Fruit fly (Drosophila melanogaster): Measurements from ENCODE around the gene GMF.
A peak's percentile ranks its signal among the peaks of the same experiment; 100 is the strongest.

Gene GMF

dm6 chr2L:16279774-16280252 lies 22.9 kb downstream of the GMF start:
- TF ChIP-seq CG17806 (tag; optimal IDR thresholded peaks at IDR 0.05) (peak; percentile 89), CG8159 (tag; optimal IDR thresholded peaks at IDR 0.05) (peak; percentile 86), CG4496 (GFP tag; IDR thresholded peaks at IDR 0.05) (peak; percentile 88), rn (GFP tag; IDR thresholded peaks at IDR 0.05) (peak; percentile 62), Snoo (tag; optimal IDR thresholded peaks at IDR 0.05) (peak; percentile 67), CG14655 (GFP tag; optimal IDR thresholded peaks at IDR 0.05) (peak; percentile 95), CG8301 (tag; optimal IDR thresholded peaks at IDR 0.05) (peak; percentile 94), CG9948 (tag; optimal IDR thresholded peaks at IDR 0.05) (peak; percentile 92), CG12605 (GFP tag; IDR thresholded peaks at IDR 0.05) (peak; percentile 67), D1 (tag; optimal IDR thresholded peaks at IDR 0.05) (peak; percentile 92), Pif1A (GFP tag; optimal IDR thresholded peaks at IDR 0.05) (peak; percentile 88), EcR (GFP tag; optimal IDR thresholded peaks at IDR 0.05) (no peak), CG10348 (GFP tag; IDR thresholded peaks at IDR 0.05) (peak; percentile 70; the same call in 1 of the 2 replicates), Pif1B (GFP tag; optimal IDR thresholded peaks at IDR 0.05) (peak; percentile 80), fd96Ca (GFP tag; IDR thresholded peaks at IDR 0.05) (peak; percentile 40; the same call in 1 of the 3 replicates), Ets98B (GFP tag; IDR thresholded peaks at IDR 0.05) (peak; percentile 73), CG32121 (GFP tag; IDR thresholded peaks at IDR 0.05) (peak; percentile 86), CG15710 (tag; optimal IDR thresholded peaks at IDR 0.05) (peak; percentile 86), CG13204 (GFP tag; optimal IDR thresholded peaks at IDR 0.05) (peak; percentile 41), CG34367 (tag; optimal IDR thresholded peaks at IDR 0.05) (peak; percentile 85), gl (tag; optimal IDR thresholded peaks at IDR 0.05) (peak; percentile 57)

dm6 chr2L:16278842-16279241 lies 23.9 kb downstream of the GMF start:
- TF ChIP-seq CG9948 (tag; optimal IDR thresholded peaks at IDR 0.05) = no peak
- peak; percentile 80 for TF ChIP-seq CG13204 (GFP tag; optimal IDR thresholded peaks at IDR 0.05)
- no peak for TF ChIP-seq CG17806 (tag; optimal IDR thresholded peaks at IDR 0.05)
- TF ChIP-seq CG4496 (GFP tag; IDR thresholded peaks at IDR 0.05) = 0 out of 3 replicates have a peak, but pooled peaks have one; percentile 39
- TF ChIP-seq gl (tag; optimal IDR thresholded peaks at IDR 0.05) = no peak

- TF ChIP-seq CG12605 (GFP tag; IDR thresholded peaks at IDR 0.05) (no peak), Pif1A (GFP tag; optimal IDR thresholded peaks at IDR 0.05) (no peak), Snoo (tag; optimal IDR thresholded peaks at IDR 0.05) (no peak), CG10348 (GFP tag; IDR thresholded peaks at IDR 0.05) (no peak), Pif1B (GFP tag; optimal IDR thresholded peaks at IDR 0.05) (no peak), CG13204 (GFP tag; optimal IDR thresholded peaks at IDR 0.05) (no peak), rn (GFP tag; IDR thresholded peaks at IDR 0.05) (no peak), CG17806 (tag; optimal IDR thresholded peaks at IDR 0.05) (no peak), Ets98B (GFP tag; IDR thresholded peaks at IDR 0.05) (no peak), CG4496 (GFP tag; IDR thresholded peaks at IDR 0.05) (no peak), CG9948 (tag; optimal IDR thresholded peaks at IDR 0.05) (no peak), CG15710 (tag; optimal IDR thresholded peaks at IDR 0.05) (no peak), CG32121 (GFP tag; IDR thresholded peaks at IDR 0.05) (no peak), CG8159 (tag; optimal IDR thresholded peaks at IDR 0.05) (no peak), fd96Ca (GFP tag; IDR thresholded peaks at IDR 0.05) (no peak), CG34367 (tag; optimal IDR thresholded peaks at IDR 0.05) (no peak)
These were observed 24.8 kb downstream of the GMF start for dm6 chr2L:16277922-16278321.

- TF ChIP-seq CG34367 (tag; optimal IDR thresholded peaks at IDR 0.05) = no peak
- no peak for TF ChIP-seq fd96Ca (GFP tag; IDR thresholded peaks at IDR 0.05)
- 0 out of 3 replicates have a peak, but pooled peaks have one; percentile 35 for TF ChIP-seq CG4496 (GFP tag; IDR thresholded peaks at IDR 0.05)
These were observed 25.9 kb downstream of the GMF start for dm6 chr2L:16276820-16277219.

- peak; percentile 89 for TF ChIP-seq EcR (GFP tag; optimal IDR thresholded peaks at IDR 0.05)
- peak; percentile 32 for TF ChIP-seq CG15710 (tag; optimal IDR thresholded peaks at IDR 0.05)
- peak; percentile 51 for TF ChIP-seq CG17806 (tag; optimal IDR thresholded peaks at IDR 0.05)
- peak; percentile 49 for TF ChIP-seq CG9948 (tag; optimal IDR thresholded peaks at IDR 0.05)
- TF ChIP-seq CG34367 (tag; optimal IDR thresholded peaks at IDR 0.05) = peak; percentile 7
- TF ChIP-seq Pif1B (GFP tag; optimal IDR thresholded peaks at IDR 0.05) = peak; percentile 34
- TF ChIP-seq gl (tag; optimal IDR thresholded peaks at IDR 0.05) = no peak
- peak; percentile 71 for TF ChIP-seq CG8301 (tag; optimal IDR thresholded peaks at IDR 0.05)
- TF ChIP-seq fd96Ca (GFP tag; IDR thresholded peaks at IDR 0.05) = peak; percentile 65; the same call in 2 of the 3 replicates
- TF ChIP-seq CG10348 (GFP tag; IDR thresholded peaks at IDR 0.05) = no peak; the same call in 1 of the 2 replicates
- peak; percentile 68 for TF ChIP-seq Pif1A (GFP tag; optimal IDR thresholded peaks at IDR 0.05)
- TF ChIP-seq CG14655 (GFP tag; optimal IDR thresholded peaks at IDR 0.05) = peak; percentile 71
- TF ChIP-seq rn (GFP tag; IDR thresholded peaks at IDR 0.05) = 0 out of 2 replicates have a peak, but pooled peaks have one; percentile 40
- TF ChIP-seq CG8159 (tag; optimal IDR thresholded peaks at IDR 0.05) = peak; percentile 67
- peak; percentile 66 for TF ChIP-seq Ets98B (GFP tag; IDR thresholded peaks at IDR 0.05)
- TF ChIP-seq CG4496 (GFP tag; IDR thresholded peaks at IDR 0.05) = peak; percentile 82
- no peak for TF ChIP-seq CG13204 (GFP tag; optimal IDR thresholded peaks at IDR 0.05)
- peak; percentile 15 for TF ChIP-seq Snoo (tag; optimal IDR thresholded peaks at IDR 0.05)
- TF ChIP-seq CG32121 (GFP tag; IDR thresholded peaks at IDR 0.05) = peak; percentile 79; the same call in 1 of the 2 replicates
- TF ChIP-seq CG12605 (GFP tag; IDR thresholded peaks at IDR 0.05) = no peak
- no peak for TF ChIP-seq D1 (tag; optimal IDR thresholded peaks at IDR 0.05)
These were observed 27.0 kb downstream of the GMF start for dm6 chr2L:16275809-16276178.

- TF ChIP-seq EcR (GFP tag; optimal IDR thresholded peaks at IDR 0.05) (no peak), CG4496 (GFP tag; IDR thresholded peaks at IDR 0.05) (no peak)
These were observed 27.5 kb downstream of the GMF start for dm6 chr2L:16275177-16275808.

All from whole organism, pupa.